Worm (Caenorhabditis elegans) whole organism, young adult: Measurements from ENCODE around the gene T28H11.7.

ENCODE experiments used
- B0035.1 ChIP-seq: sonication (generic microtip); optimal IDR thresholded peaks from 2 replicates; lab custom pipeline; 2016; ENCODE audit warnings: missing genetic modification characterization, mild to moderate bottlenecking, missing compliant biosample characterization, missing genotype, missing genetic modification reagents
- ama-1 ChIP-seq, 3 experiments: fragments of 150-350 bp in 1 of 3; sonication (generic microtip) in 2 of 3; optimal IDR thresholded peaks; 2 replicates each; lab custom pipeline; 2014 to 2018; ENCODE audit warnings: missing biosample characterization in 2 of 3, missing genetic modification characterization in 2 of 3, missing genetic modification reagents in 2 of 3
- attf-3 ChIP-seq: fragments of 200-800 bp; sonication (Bioruptor generic); conservative IDR thresholded peaks from 2 replicates; pipeline ENCODE4 v1.3.6; 2022; ENCODE audit warnings: missing genetic modification reagents, missing genetic modification characterization, missing compliant biosample characterization
- egl-44 ChIP-seq: fragments of 200-800 bp; sonication (Bioruptor generic); IDR thresholded peaks from 2 replicates; pipeline ENCODE4 v1.3.6; 2022; ENCODE audit warnings: missing genetic modification reagents, missing genetic modification characterization, missing compliant biosample characterization
- lir-1 ChIP-seq: fragments of 200-800 bp; sonication (Bioruptor generic); conservative IDR thresholded peaks from 2 replicates; pipeline ENCODE4 v1.3.6; 2022; ENCODE audit warnings: missing genetic modification reagents, missing genetic modification characterization, missing compliant biosample characterization
- lsy-27 ChIP-seq: sonication (generic microtip); optimal IDR thresholded peaks from 2 replicates; lab custom pipeline; 2017; ENCODE audit warnings: missing genetic modification characterization, mild to moderate bottlenecking, missing compliant biosample characterization, antibody characterized with exemption, missing genotype, borderline replicate concordance; ENCODE audit not compliant: insufficient read depth
- sptf-2 ChIP-seq: fragments of 200-800 bp; sonication (Bioruptor generic); optimal IDR thresholded peaks from 2 replicates; lab custom pipeline; 2018; ENCODE audit warnings: mild to moderate bottlenecking, missing genetic modification characterization, missing compliant biosample characterization

ce11 chrIV:4993128-4993527, 23.8 kb downstream of the T28H11.7 start:
- TF ChIP-seq lir-1: no peak
- no peak for TF ChIP-seq sptf-2 (GFP tag; lab: Kevin White, UChicago)
- TF ChIP-seq attf-3 (GFP tag; lab: Robert Waterston, UW): no peak
- TF ChIP-seq ama-1 (optimal IDR thresholded peaks at IDR 0.05; lab: Kevin White, UChicago): no peak
- no peak for TF ChIP-seq ama-1 (GFP tag; optimal IDR thresholded peaks at IDR 0.05; lab: Kevin White, UChicago)
- no peak for TF ChIP-seq B0035.1 (tag; lab: Kevin White, UChicago)
- no peak for TF ChIP-seq egl-44
- no peak for TF ChIP-seq lsy-27 (tag; lab: Kevin White, UChicago)
